Worm (Caenorhabditis elegans): ENCODE results near the gene srj-22.

The srj-22 gene

ce11 chrV:10715158-10716152 is 28.1 kb downstream of the srj-22 start (continued):
- TF ChIP-seq mab-9 (GFP tag; IDR thresholded peaks at IDR 0.05): peak; percentile 89
- TF ChIP-seq elt-2 (tag; optimal IDR thresholded peaks at IDR 0.05): peak; percentile 29
- TF ChIP-seq zip-4 (GFP tag; optimal IDR thresholded peaks at IDR 0.05): peak; percentile 89
- peak; percentile 100 for TF ChIP-seq lin-14 (GFP tag; optimal IDR thresholded peaks at IDR 0.05)
- TF ChIP-seq unc-62 (GFP tag; optimal IDR thresholded peaks at IDR 0.05): peak; percentile 30
- TF ChIP-seq aha-1 (tag; optimal IDR thresholded peaks at IDR 0.05): peak; percentile 82
- peak; percentile 71 to 73 for TF ChIP-seq lin-35 (GFP tag; optimal IDR thresholded peaks at IDR 0.05)
- peak; percentile 43 for TF ChIP-seq ceh-63 (GFP tag; optimal IDR thresholded peaks at IDR 0.05)
- peak; percentile 70 to 72 for TF ChIP-seq efl-1 (optimal IDR thresholded peaks at IDR 0.05)
- TF ChIP-seq efl-1 (GFP tag; optimal IDR thresholded peaks at IDR 0.05 in 1 of 2): peak; percentile 34 to 93
- peak; percentile 97 for TF ChIP-seq vab-15 (tag; optimal IDR thresholded peaks at IDR 0.05)
- TF ChIP-seq egl-13 (tag; optimal IDR thresholded peaks at IDR 0.05): peak; percentile 94
- TF ChIP-seq pag-3 (tag; optimal IDR thresholded peaks at IDR 0.05; ENCODE audit: borderline replicate concordance, insufficient read depth): peak; percentile 88
- peak; percentile 31 for TF ChIP-seq hpl-2 (GFP tag; optimal IDR thresholded peaks at IDR 0.05)
- no peak for TF ChIP-seq nhr-28 (tag; optimal IDR thresholded peaks at IDR 0.05)
- peak; percentile 44 for TF ChIP-seq fos-1 (tag; optimal IDR thresholded peaks at IDR 0.05)
- TF ChIP-seq unc-98 (GFP tag; IDR thresholded peaks at IDR 0.05): peak; percentile 48; the same call in 1 of the 2 replicates
- no peak for TF ChIP-seq nhr-84 (tag; optimal IDR thresholded peaks at IDR 0.05)
- TF ChIP-seq lin-13 (GFP tag; optimal IDR thresholded peaks at IDR 0.05): peak; percentile 92
- TF ChIP-seq C04F5.9 (tag; optimal IDR thresholded peaks at IDR 0.05): no peak
- peak; percentile 91 for TF ChIP-seq ztf-4 (tag; optimal IDR thresholded peaks at IDR 0.05)
- TF ChIP-seq grh-1 (GFP tag; IDR thresholded peaks at IDR 0.05): peak; percentile 93
- peak; percentile 83 for TF ChIP-seq mep-1 (tag; optimal IDR thresholded peaks at IDR 0.05)
- TF ChIP-seq alr-1 (tag; optimal IDR thresholded peaks at IDR 0.05; ENCODE audit: borderline replicate concordance): no peak
- TF ChIP-seq ets-5 (GFP tag; IDR thresholded peaks at IDR 0.05): no peak
- peak; percentile 82 for TF ChIP-seq sup-37 (GFP tag; optimal IDR thresholded peaks at IDR 0.05)
- TF ChIP-seq ama-1 (optimal IDR thresholded peaks at IDR 0.05): peak; percentile 55
- TF ChIP-seq nhr-20 (tag; optimal IDR thresholded peaks at IDR 0.05): peak; percentile 93
- peak in 1 of 6 experiments; percentile 80 for TF ChIP-seq elt-3 (tag; optimal IDR thresholded peaks at IDR 0.05)
- TF ChIP-seq isw-1 (GFP tag; IDR thresholded peaks at IDR 0.05): peak; percentile 83
- peak; percentile 98 for TF ChIP-seq nhr-71 (tag; optimal IDR thresholded peaks at IDR 0.05)
- peak; percentile 81 for TF ChIP-seq sox-4 (tag; optimal IDR thresholded peaks at IDR 0.05)
- TF ChIP-seq swsn-7 (tag; optimal IDR thresholded peaks at IDR 0.05): peak; percentile 90
- peak; percentile 95 for TF ChIP-seq pax-3 (tag; optimal IDR thresholded peaks at IDR 0.05)
- no peak for TF ChIP-seq hlh-4 (tag; optimal IDR thresholded peaks at IDR 0.05)
- peak; percentile 94 for TF ChIP-seq tbx-2 (tag; optimal IDR thresholded peaks at IDR 0.05)
- peak; percentile 99 for TF ChIP-seq nhr-85 (tag)
- no peak for TF ChIP-seq C34B4.2 (tag; optimal IDR thresholded peaks at IDR 0.05)
- peak; percentile 93 for TF ChIP-seq ceh-8 (GFP tag; optimal IDR thresholded peaks at IDR 0.05)
- TF ChIP-seq fkh-10 (GFP tag; optimal IDR thresholded peaks at IDR 0.05): peak; percentile 94
- TF ChIP-seq fkh-4 (tag; optimal IDR thresholded peaks at IDR 0.05; ENCODE audit: borderline replicate concordance): peak; percentile 85
- no peak for TF ChIP-seq Y116A8C.19 (tag; optimal IDR thresholded peaks at IDR 0.05; ENCODE audit: borderline replicate concordance)
- peak; percentile 88 to 98 for TF ChIP-seq mdl-1 (tag; optimal IDR thresholded peaks at IDR 0.05)
- TF ChIP-seq dsc-1 (tag; optimal IDR thresholded peaks at IDR 0.05): peak; percentile 96
- peak; percentile 94 for TF ChIP-seq snpc-4 (tag; optimal IDR thresholded peaks at IDR 0.05)
- TF ChIP-seq snu-23 (GFP tag; optimal IDR thresholded peaks at IDR 0.05): peak; percentile 88
- TF ChIP-seq C16A3.4 (tag; optimal IDR thresholded peaks at IDR 0.05): peak; percentile 79
- peak; percentile 86 to 92 (median 87) for TF ChIP-seq ceh-82 (tag; optimal IDR thresholded peaks at IDR 0.05)
- peak; percentile 99 for TF ChIP-seq fkh-8 (tag; optimal IDR thresholded peaks at IDR 0.05)
- TF ChIP-seq unc-130 (tag; optimal IDR thresholded peaks at IDR 0.05): peak; percentile 92

Data from whole organism, L1 larva.